Worm (Caenorhabditis elegans) whole organism, L1 larva: ENCODE measurements around the gene nhr-136.

ENCODE experiments used
- Y116A8C.19 ChIP-seq: sonication (generic microtip); optimal IDR thresholded peaks from 2 replicates; lab custom pipeline; 2016; ENCODE audit warnings: missing compliant biosample characterization, missing genetic modification characterization, borderline replicate concordance
- ceh-88 ChIP-seq: fragments of 200-800 bp; sonication (Bioruptor generic); IDR thresholded peaks from 2 replicates; pipeline ENCODE4 v1.3.6; 2022; ENCODE audit warnings: missing genetic modification characterization, missing compliant biosample characterization
- egl-27 ChIP-seq, 2 experiments: fragments of 150-350 bp in 1 of 2; sonication (generic microtip); optimal IDR thresholded peaks; 3 replicates each; lab custom pipeline; 2017 to 2018; ENCODE audit warnings: missing biosample characterization in 2 of 2, missing genetic modification characterization in 2 of 2, missing genetic modification reagents in 2 of 2
- fos-1 ChIP-seq: fragments of 150-350 bp; optimal IDR thresholded peaks from 2 replicates; lab custom pipeline; 2014; ENCODE audit warnings: missing biosample characterization, missing genetic modification characterization
- lin-13 ChIP-seq: fragments of 150-350 bp; optimal IDR thresholded peaks from 2 replicates; lab custom pipeline; 2014; ENCODE audit warnings: missing biosample characterization, missing genetic modification reagents, missing genetic modification characterization
- lsy-2 ChIP-seq, 2 experiments: fragments of 150-350 bp; optimal IDR thresholded peaks; 2 replicates each; lab custom pipeline; 2014; ENCODE audit warnings: missing biosample characterization in 2 of 2, missing genetic modification characterization in 2 of 2
- nhr-20 ChIP-seq: sonication (generic microtip); optimal IDR thresholded peaks from 2 replicates; lab custom pipeline; 2016; ENCODE audit warnings: mild to moderate bottlenecking, missing genetic modification characterization, missing compliant biosample characterization
- pag-3 ChIP-seq: sonication (generic microtip); optimal IDR thresholded peaks from 2 replicates; lab custom pipeline; 2017; ENCODE audit warnings: missing genetic modification characterization, mild to moderate bottlenecking, missing compliant biosample characterization, antibody characterized with exemption, borderline replicate concordance; ENCODE audit not compliant: insufficient read depth
- sox-4 ChIP-seq: sonication (generic microtip); optimal IDR thresholded peaks from 2 replicates; lab custom pipeline; 2016; ENCODE audit warnings: missing genetic modification characterization, missing compliant biosample characterization
- unc-130 ChIP-seq: fragments of 150-350 bp; optimal IDR thresholded peaks from 2 replicates; lab custom pipeline; 2017; ENCODE audit warnings: missing biosample characterization, missing genetic modification characterization, inconsistent platforms

ce11 chrV:12121274-12121673 lies 14.3 kb downstream of the nhr-136 start, which contains the start of gene C13C4.6:
- TF ChIP-seq unc-130 (tag; lab: Kevin White, UChicago) (no peak), lin-13 (GFP tag; lab: Kevin White, UChicago) (no peak), Y116A8C.19 (tag; lab: Kevin White, UChicago) (no peak), sox-4 (tag; lab: Kevin White, UChicago) (no peak), nhr-20 (no peak), fos-1 (no peak), pag-3 (no peak), ceh-88 (no peak), lsy-2 (tag; optimal IDR thresholded peaks at IDR 0.05; lab: Kevin White, UChicago) (no peak), egl-27 (tag; optimal IDR thresholded peaks at IDR 0.05; lab: Kevin White, UChicago) (no peak)
